Worm (Caenorhabditis elegans) whole organism, L2 larva: ENCODE results near the gene ZK1248.19.

Source experiments
- elt-1 ChIP-seq: fragments of 150-350 bp; optimal IDR thresholded peaks from 2 replicates; lab custom pipeline; 2014; ENCODE audit warnings: missing biosample characterization, missing genetic modification characterization
- peb-1 ChIP-seq: fragments of 150-350 bp; optimal IDR thresholded peaks from 2 replicates; lab custom pipeline; 2014; ENCODE audit warnings: missing biosample characterization, missing genetic modification characterization
- unc-39 ChIP-seq: fragments of 150-350 bp; optimal IDR thresholded peaks from 2 replicates; lab custom pipeline; 2014; ENCODE audit warnings: missing biosample characterization, missing genetic modification characterization
- ztf-4 ChIP-seq: fragments of 150-350 bp; optimal IDR thresholded peaks from 2 replicates; lab custom pipeline; 2014; ENCODE audit warnings: missing biosample characterization, missing genetic modification characterization

- TF ChIP-seq ztf-4 (tag; lab: Kevin White, UChicago) (no peak), unc-39 (tag; lab: Kevin White, UChicago) (no peak), elt-1 (no peak), peb-1 (tag; lab: Kevin White, UChicago) (no peak)
Measured at ce11 chrII:5805303-5805702, 33.9 kb downstream of the ZK1248.19 start, which contains the start of gene K05F1.10.
